Worm (Caenorhabditis elegans): ENCODE data around the gene mnp-1.

Gene mnp-1

DNA sequence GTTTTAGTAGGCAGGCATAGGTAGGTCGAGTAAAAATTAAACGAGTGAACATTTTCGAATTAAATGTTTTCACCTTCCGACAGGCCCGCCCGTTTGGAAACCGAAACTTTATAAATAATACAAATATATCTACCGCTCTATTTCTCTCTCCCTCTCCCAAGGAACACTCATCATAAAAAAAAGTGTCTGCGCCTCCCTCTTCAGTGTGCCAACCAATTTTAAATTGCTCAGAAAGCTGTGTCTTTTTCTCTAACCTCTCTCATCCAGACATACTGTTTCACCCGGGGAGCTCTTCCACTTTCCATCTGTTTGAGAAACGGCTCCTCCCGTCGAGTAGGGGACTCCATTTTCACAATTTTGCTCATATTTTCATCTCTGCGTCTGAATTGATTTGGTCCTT lies 33.3 kb upstream of the mnp-1 start:
- TF ChIP-seq tra-4 (tag; optimal IDR thresholded peaks at IDR 0.05) (no peak), hmg-4 (GFP tag; optimal IDR thresholded peaks at IDR 0.05) (no peak), hnd-1 (tag; optimal IDR thresholded peaks at IDR 0.05) (no peak), aly-1 (tag; optimal IDR thresholded peaks at IDR 0.05) (no peak), tbx-11 (GFP tag; IDR thresholded peaks at IDR 0.05) (no peak), ets-7 (tag; optimal IDR thresholded peaks at IDR 0.05) (no peak), pes-1 (GFP tag; IDR thresholded peaks at IDR 0.05) (no peak), tbx-37 (GFP tag; conservative IDR thresholded peaks at IDR 0.05) (no peak), flt-1 (GFP tag; IDR thresholded peaks at IDR 0.05) (no peak), sea-1 (GFP tag; conservative IDR thresholded peaks at IDR 0.05) (no peak), scrt-1 (GFP tag; IDR thresholded peaks at IDR 0.05) (no peak), ceh-13 (GFP tag; optimal IDR thresholded peaks at IDR 0.05) (no peak), ceh-36 (tag; optimal IDR thresholded peaks at IDR 0.05) (no peak)

DNA sequence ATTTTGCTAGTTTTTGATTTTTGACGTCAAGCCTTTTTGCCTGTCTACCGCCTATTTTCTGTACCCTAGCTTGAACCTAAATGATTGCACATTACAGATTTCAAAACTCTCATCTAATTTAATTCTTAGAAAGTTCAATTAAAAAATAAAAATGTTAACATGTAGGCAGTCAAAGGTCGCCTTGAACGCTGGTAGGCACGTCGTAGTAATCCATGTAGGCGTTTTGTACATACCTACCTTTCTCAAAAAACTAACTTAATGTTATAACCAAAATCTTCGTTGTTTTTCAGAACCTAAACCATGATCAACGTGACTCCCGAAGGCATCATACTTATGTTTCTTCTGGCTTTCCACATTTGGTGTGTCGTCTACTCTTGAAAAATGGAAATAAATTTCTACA lies 32.5 kb upstream of the mnp-1 start, which contains the start of gene H38K22.9:
TSS of gene H38K22.9 (plus strand) at position 301 of the 400 bp plus-strand sequence.
- no peak for TF ChIP-seq hnd-1 (tag; optimal IDR thresholded peaks at IDR 0.05)
- no peak for TF ChIP-seq tbx-11 (GFP tag; IDR thresholded peaks at IDR 0.05)
- TF ChIP-seq ceh-13 (GFP tag; optimal IDR thresholded peaks at IDR 0.05): no peak
- TF ChIP-seq hmbx-1 (tag; optimal IDR thresholded peaks at IDR 0.05): no peak
- no peak for TF ChIP-seq ama-1 (optimal IDR thresholded peaks at IDR 0.05)
- no peak for TF ChIP-seq ets-7 (tag; optimal IDR thresholded peaks at IDR 0.05)
- no peak for TF ChIP-seq B0310.2 (tag; optimal IDR thresholded peaks at IDR 0.05)
- no peak for TF ChIP-seq F13C5.2 (tag; optimal IDR thresholded peaks at IDR 0.05)
- TF ChIP-seq scrt-1 (GFP tag; IDR thresholded peaks at IDR 0.05): no peak
- TF ChIP-seq flt-1 (GFP tag; IDR thresholded peaks at IDR 0.05): no peak
- no peak for TF ChIP-seq sea-1 (GFP tag; conservative IDR thresholded peaks at IDR 0.05)
- TF ChIP-seq ceh-36 (tag; optimal IDR thresholded peaks at IDR 0.05): no peak
- TF ChIP-seq aly-1 (tag; optimal IDR thresholded peaks at IDR 0.05): no peak
- TF ChIP-seq tra-4 (tag; optimal IDR thresholded peaks at IDR 0.05): no peak
- TF ChIP-seq tbx-37 (GFP tag; conservative IDR thresholded peaks at IDR 0.05): no peak
- no peak for TF ChIP-seq hmg-4 (GFP tag; optimal IDR thresholded peaks at IDR 0.05)
- TF ChIP-seq pes-1 (GFP tag; IDR thresholded peaks at IDR 0.05): no peak

DNA sequence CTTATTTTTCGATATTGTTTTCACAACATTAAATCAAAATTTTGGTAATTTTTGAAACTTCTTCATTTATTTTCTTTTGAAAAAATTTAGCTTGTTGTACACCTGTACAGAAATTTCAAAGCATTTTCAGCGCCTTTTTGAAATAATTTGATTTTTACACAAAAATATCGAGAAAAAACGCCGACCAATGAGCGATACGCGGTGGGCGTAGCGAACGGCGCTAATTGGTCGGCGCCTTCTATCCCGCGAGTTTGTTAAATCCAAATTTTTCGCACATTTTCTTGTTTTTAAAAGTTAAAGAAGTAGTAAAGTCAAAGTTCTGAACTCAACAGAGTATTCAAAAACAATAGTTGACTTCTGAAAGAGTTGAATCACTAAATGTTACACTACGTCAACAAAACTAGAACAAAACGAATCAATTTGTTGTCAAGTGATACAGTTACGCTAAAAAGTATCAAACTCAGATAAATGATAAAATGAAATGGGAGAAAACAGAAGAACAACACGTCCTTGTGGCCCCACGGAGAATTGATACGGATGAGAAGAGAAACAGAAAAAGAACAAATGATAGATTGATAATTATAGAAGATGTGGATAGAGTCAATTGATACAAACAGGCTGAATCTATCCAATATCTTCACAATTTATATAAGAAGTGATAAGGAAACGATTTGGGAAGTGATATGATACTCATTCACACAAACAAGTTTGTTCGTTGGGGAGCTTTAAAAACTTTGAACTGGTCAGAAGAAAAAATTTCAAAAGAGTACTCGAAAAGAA lies 28.0 kb upstream of the mnp-1 start:
- TF ChIP-seq ets-7 (tag; optimal IDR thresholded peaks at IDR 0.05) (no peak), pes-1 (GFP tag; IDR thresholded peaks at IDR 0.05) (no peak), scrt-1 (GFP tag; IDR thresholded peaks at IDR 0.05) (no peak), hnd-1 (tag; optimal IDR thresholded peaks at IDR 0.05) (no peak), hmg-4 (GFP tag; optimal IDR thresholded peaks at IDR 0.05) (no peak), tbx-37 (GFP tag; conservative IDR thresholded peaks at IDR 0.05) (no peak), F13C5.2 (tag; optimal IDR thresholded peaks at IDR 0.05) (no peak), sea-1 (GFP tag; conservative IDR thresholded peaks at IDR 0.05) (no peak), ceh-36 (tag; optimal IDR thresholded peaks at IDR 0.05) (no peak), aly-1 (tag; optimal IDR thresholded peaks at IDR 0.05) (no peak), ceh-13 (GFP tag; optimal IDR thresholded peaks at IDR 0.05) (no peak), tbx-11 (GFP tag; IDR thresholded peaks at IDR 0.05) (no peak), hmbx-1 (tag; optimal IDR thresholded peaks at IDR 0.05) (no peak), flt-1 (GFP tag; IDR thresholded peaks at IDR 0.05) (no peak), B0310.2 (tag; optimal IDR thresholded peaks at IDR 0.05) (no peak)

DNA sequence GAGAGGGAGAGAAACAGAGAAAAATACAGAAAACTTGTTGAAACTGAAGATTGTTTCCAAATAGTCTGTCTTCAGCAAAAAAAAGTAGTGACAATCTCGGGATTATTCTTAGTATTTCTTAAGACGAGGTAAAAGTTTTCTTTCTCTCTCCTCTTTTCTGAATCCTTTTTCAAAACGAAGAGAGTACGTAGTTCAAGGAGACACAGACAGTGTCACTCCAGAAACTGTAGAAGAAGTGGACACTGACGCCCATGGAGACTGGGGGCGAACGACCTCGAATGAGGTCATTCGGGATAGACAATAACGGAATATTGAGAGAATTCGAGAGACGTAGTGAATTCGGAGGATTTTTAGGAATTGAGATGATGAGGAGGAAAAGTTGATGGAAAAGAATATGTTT lies 25.4 kb upstream of the mnp-1 start, which contains the start of gene gly-6:
TSS of gene gly-6 (minus strand) at position 245 of the 400 bp plus-strand sequence.
- TF ChIP-seq aly-1 (tag; optimal IDR thresholded peaks at IDR 0.05) (no peak), hnd-1 (tag; optimal IDR thresholded peaks at IDR 0.05) (no peak), ceh-13 (GFP tag; optimal IDR thresholded peaks at IDR 0.05) (no peak), B0310.2 (tag; optimal IDR thresholded peaks at IDR 0.05) (no peak), sea-1 (GFP tag; conservative IDR thresholded peaks at IDR 0.05) (no peak), ets-7 (tag; optimal IDR thresholded peaks at IDR 0.05) (no peak), ceh-36 (tag; optimal IDR thresholded peaks at IDR 0.05) (no peak), tra-4 (tag; optimal IDR thresholded peaks at IDR 0.05) (no peak), flt-1 (GFP tag; IDR thresholded peaks at IDR 0.05) (no peak), tbx-37 (GFP tag; conservative IDR thresholded peaks at IDR 0.05) (no peak), ama-1 (optimal IDR thresholded peaks at IDR 0.05) (no peak), hmg-4 (GFP tag; optimal IDR thresholded peaks at IDR 0.05) (no peak), pes-1 (GFP tag; IDR thresholded peaks at IDR 0.05) (no peak), hmbx-1 (tag; optimal IDR thresholded peaks at IDR 0.05) (no peak), scrt-1 (GFP tag; IDR thresholded peaks at IDR 0.05) (no peak), tbx-11 (GFP tag; IDR thresholded peaks at IDR 0.05) (no peak), F13C5.2 (tag; optimal IDR thresholded peaks at IDR 0.05) (no peak)

- TF ChIP-seq F13C5.2 (tag; optimal IDR thresholded peaks at IDR 0.05) (peak; percentile 11), ceh-36 (tag; optimal IDR thresholded peaks at IDR 0.05) (no peak), sea-1 (GFP tag; conservative IDR thresholded peaks at IDR 0.05) (no peak), tbx-37 (GFP tag; conservative IDR thresholded peaks at IDR 0.05) (no peak), flt-1 (GFP tag; IDR thresholded peaks at IDR 0.05) (no peak), aly-1 (tag; optimal IDR thresholded peaks at IDR 0.05) (no peak)
Measured at ce11 chrIII:4332543-4333042, 23.8 kb upstream of the mnp-1 start, which contains the start of gene cdk-12. TSS of gene cdk-12 (plus strand) at chrIII:4332992.

DNA sequence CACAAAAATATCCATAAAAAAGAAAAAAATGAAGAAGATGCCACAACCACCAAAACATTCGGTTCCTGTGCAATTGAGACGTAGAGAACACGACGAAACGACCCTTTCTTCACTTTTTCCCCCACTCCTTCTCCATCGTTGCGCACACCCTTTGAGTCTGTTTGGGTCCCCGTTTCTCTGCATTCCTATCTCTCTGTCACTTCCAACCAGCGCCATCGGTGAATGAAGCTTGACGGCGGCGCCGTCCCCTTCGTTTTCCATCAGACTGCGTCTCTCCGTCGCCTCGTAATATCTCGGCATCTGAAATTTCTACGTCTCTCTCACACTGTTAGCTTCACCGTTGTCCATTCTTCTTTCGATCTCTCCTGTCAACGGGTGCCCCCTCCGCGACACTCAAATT lies 20.8 kb upstream of the mnp-1 start:
- TF ChIP-seq pes-1 (GFP tag; IDR thresholded peaks at IDR 0.05) (0 out of 2 replicates have a peak, but pooled peaks have one; percentile 28), tbx-11 (GFP tag; IDR thresholded peaks at IDR 0.05) (0 out of 2 replicates have a peak, but pooled peaks have one; percentile 13), aly-1 (tag; optimal IDR thresholded peaks at IDR 0.05) (no peak), B0310.2 (tag; optimal IDR thresholded peaks at IDR 0.05) (no peak)

- TF ChIP-seq tra-4 (tag; optimal IDR thresholded peaks at IDR 0.05) (no peak), B0310.2 (tag; optimal IDR thresholded peaks at IDR 0.05) (no peak), hmbx-1 (tag; optimal IDR thresholded peaks at IDR 0.05) (no peak), tbx-37 (GFP tag; conservative IDR thresholded peaks at IDR 0.05) (0 out of 2 replicates have a peak, but pooled peaks have one; percentile 28), hmg-4 (GFP tag; optimal IDR thresholded peaks at IDR 0.05) (no peak)
Measured at ce11 chrIII:4343070-4343469, 13.3 kb upstream of the mnp-1 start, which contains the start of the genes B0285.3 and lcmt-1. TSS of gene B0285.3 (minus strand) at chrIII:4343336. TSS of gene lcmt-1 (plus strand) at chrIII:4343446.
